Fruit fly (Drosophila melanogaster): ENCODE results near the gene CG6785.

Gene CG6785

dm6 chr2L:12065683-12066386 lies 20.8 kb upstream of the CG6785 start (continued):
- peak; percentile 91 for TF ChIP-seq CG16779 (tag; optimal IDR thresholded peaks at IDR 0.05)
- TF ChIP-seq CG11762 (GFP tag; optimal IDR thresholded peaks at IDR 0.05; ENCODE audit: insufficient read depth), result peak; percentile 88
- peak; percentile 41 for TF ChIP-seq Hr39 (GFP tag; optimal IDR thresholded peaks at IDR 0.05)
- TF ChIP-seq CG6792 (GFP tag; optimal IDR thresholded peaks at IDR 0.05), result peak; percentile 87
- peak; percentile 99 for TF ChIP-seq CG4318 (GFP tag; optimal IDR thresholded peaks at IDR 0.05)
- TF ChIP-seq CG15336 (GFP tag; IDR thresholded peaks at IDR 0.05), result peak; percentile 98
- peak; percentile 100 for TF ChIP-seq CG32006 (GFP tag; optimal IDR thresholded peaks at IDR 0.05)
- no peak for TF ChIP-seq svp (GFP tag)
- peak; percentile 94 for TF ChIP-seq Gug (GFP tag; IDR thresholded peaks at IDR 0.05)
- peak; percentile 94 for TF ChIP-seq CG3032 (tag; optimal IDR thresholded peaks at IDR 0.05)
- peak; percentile 87 for TF ChIP-seq CG11294 (GFP tag; IDR thresholded peaks at IDR 0.05)
- peak; percentile 72 for TF ChIP-seq Smox (GFP tag; optimal IDR thresholded peaks at IDR 0.05)
- TF ChIP-seq CG6276 (GFP tag; optimal IDR thresholded peaks at IDR 0.05), result peak; percentile 97
- TF ChIP-seq CG8119 (GFP tag; IDR thresholded peaks at IDR 0.05), result peak; percentile 99
- TF ChIP-seq spab (GFP tag; optimal IDR thresholded peaks at IDR 0.05), result peak; percentile 87
- TF ChIP-seq Hr38 (GFP tag; optimal IDR thresholded peaks at IDR 0.05), result no peak
- TF ChIP-seq CG11902 (GFP tag; optimal IDR thresholded peaks at IDR 0.05), result peak; percentile 70
- TF ChIP-seq CG6808 (GFP tag; optimal IDR thresholded peaks at IDR 0.05), result peak; percentile 90
- TF ChIP-seq Blimp-1 (GFP tag; optimal IDR thresholded peaks at IDR 0.05), result peak; percentile 97
- peak; percentile 76 for TF ChIP-seq fd59A (GFP tag; optimal IDR thresholded peaks at IDR 0.05)
- TF ChIP-seq OdsH (GFP tag; optimal IDR thresholded peaks at IDR 0.05), result peak; percentile 95
- TF ChIP-seq CG34406 (GFP tag; optimal IDR thresholded peaks at IDR 0.05), result peak; percentile 90
- TF ChIP-seq Ets21C (GFP tag; optimal IDR thresholded peaks at IDR 0.05), result peak; percentile 43
- TF ChIP-seq CG8319 (GFP tag; optimal IDR thresholded peaks at IDR 0.05), result peak; percentile 64
- TF ChIP-seq fd85E (GFP tag; optimal IDR thresholded peaks at IDR 0.05), result peak; percentile 49
- TF ChIP-seq ss (GFP tag; optimal IDR thresholded peaks at IDR 0.05), result peak; percentile 91 to 92
- peak; percentile 85 for TF ChIP-seq CG9139 (GFP tag; optimal IDR thresholded peaks at IDR 0.05)

- peak; percentile 73 for TF ChIP-seq Eip78C (GFP tag)
- no peak for TF ChIP-seq Smox (GFP tag; optimal IDR thresholded peaks at IDR 0.05)
- TF ChIP-seq esn (GFP tag; optimal IDR thresholded peaks at IDR 0.05), result peak; percentile 70
- TF ChIP-seq spab (GFP tag; optimal IDR thresholded peaks at IDR 0.05), result no peak
- no peak for TF ChIP-seq dac (GFP tag; optimal IDR thresholded peaks at IDR 0.05)
- TF ChIP-seq Ets21C (GFP tag; optimal IDR thresholded peaks at IDR 0.05), result peak; percentile 0
- peak; percentile 35 for TF ChIP-seq lz (GFP tag; optimal IDR thresholded peaks at IDR 0.05)
- TF ChIP-seq CG3032 (tag; optimal IDR thresholded peaks at IDR 0.05), result peak; percentile 15
- TF ChIP-seq Sox14 (GFP tag; optimal IDR thresholded peaks at IDR 0.05), result peak; percentile 62
- peak; percentile 40 for TF ChIP-seq CG6854 (GFP tag; optimal IDR thresholded peaks at IDR 0.05)
- TF ChIP-seq CG6808 (GFP tag; optimal IDR thresholded peaks at IDR 0.05), result no peak
- TF ChIP-seq topi (GFP tag; optimal IDR thresholded peaks at IDR 0.05), result no peak
- no peak for TF ChIP-seq achi (GFP tag; optimal IDR thresholded peaks at IDR 0.05)
- TF ChIP-seq CG8632 (GFP tag; optimal IDR thresholded peaks at IDR 0.05), result no peak
- peak; percentile 30 for TF ChIP-seq CG31627 (GFP tag; optimal IDR thresholded peaks at IDR 0.05)
- TF ChIP-seq CG8119 (GFP tag; IDR thresholded peaks at IDR 0.05), result peak; percentile 22; the same call in 1 of the 3 replicates
- TF ChIP-seq CG34406 (GFP tag; optimal IDR thresholded peaks at IDR 0.05), result no peak
- no peak for TF ChIP-seq CG16779 (tag; optimal IDR thresholded peaks at IDR 0.05)
- TF ChIP-seq acj6 (GFP tag; optimal IDR thresholded peaks at IDR 0.05), result no peak
- TF ChIP-seq dsx (GFP tag; optimal IDR thresholded peaks at IDR 0.05; ENCODE audit: poor library complexity, severe bottlenecking), result no peak
- TF ChIP-seq eg (GFP tag; IDR thresholded peaks at IDR 0.05), result peak; percentile 50; the same call in 1 of the 3 replicates
- TF ChIP-seq CG11762 (GFP tag; optimal IDR thresholded peaks at IDR 0.05; ENCODE audit: insufficient read depth), result no peak
- TF ChIP-seq Blimp-1 (GFP tag; optimal IDR thresholded peaks at IDR 0.05), result no peak
- no peak for TF ChIP-seq salr (GFP tag; optimal IDR thresholded peaks at IDR 0.05)
These were observed 18.0 kb upstream of the CG6785 start, which contains the start of gene Rab3-GAP for dm6 chr2L:12063035-12063434. Rab3-GAP (minus strand) TSS chr2L:12063184.

Measured in whole organism, prepupa.